Worm (Caenorhabditis elegans) whole organism, L2 larva: ENCODE results near the gene pkc-3.

Source experiments
- C34F6.9 ChIP-seq: fragments of 150-350 bp; optimal IDR thresholded peaks from 2 replicates; lab custom pipeline; 2014; ENCODE audit warnings: missing biosample characterization, missing genetic modification characterization
- F13H6.1 ChIP-seq: sonication (generic microtip); optimal IDR thresholded peaks from 2 replicates; lab custom pipeline; 2016; ENCODE audit warnings: missing genetic modification characterization, missing compliant biosample characterization
- R02D3.7 ChIP-seq: fragments of 150-350 bp; optimal IDR thresholded peaks from 2 replicates; lab custom pipeline; 2014; ENCODE audit warnings: missing biosample characterization, missing genetic modification characterization
- alr-1 ChIP-seq: fragments of 150-350 bp; optimal IDR thresholded peaks from 2 replicates; lab custom pipeline; 2014; ENCODE audit warnings: missing biosample characterization, missing genetic modification characterization
- aly-2 ChIP-seq: fragments of 150-350 bp; optimal IDR thresholded peaks from 2 replicates; lab custom pipeline; 2014; ENCODE audit warnings: missing biosample characterization, missing genetic modification characterization
- ama-1 ChIP-seq: fragments of 150-350 bp; optimal IDR thresholded peaks from 2 replicates; lab custom pipeline; 2018; ENCODE audit warnings: inconsistent platforms
- blmp-1 ChIP-seq: sonication (generic microtip); optimal IDR thresholded peaks from 2 replicates; lab custom pipeline; 2017; ENCODE audit warnings: missing genetic modification characterization, mild to moderate bottlenecking, missing compliant biosample characterization, antibody characterized with exemption, moderate library complexity; ENCODE audit not compliant: insufficient read depth
- ceh-16 ChIP-seq: fragments of 150-350 bp; optimal IDR thresholded peaks from 2 replicates; lab custom pipeline; 2014; ENCODE audit warnings: missing biosample characterization, missing genetic modification characterization
- ceh-82 ChIP-seq: fragments of 150-350 bp; optimal IDR thresholded peaks from 2 replicates; lab custom pipeline; 2014; ENCODE audit warnings: missing biosample characterization, missing genetic modification characterization
- crh-2 ChIP-seq: sonication (generic microtip); optimal IDR thresholded peaks from 2 replicates; lab custom pipeline; 2017; ENCODE audit warnings: missing biosample characterization, missing genetic modification characterization
- egl-27 ChIP-seq: sonication (generic microtip); optimal IDR thresholded peaks from 3 replicates; lab custom pipeline; 2017; ENCODE audit warnings: missing biosample characterization, missing genetic modification reagents, missing genetic modification characterization
- fos-1 ChIP-seq: fragments of 150-350 bp; optimal IDR thresholded peaks from 2 replicates; lab custom pipeline; 2014; ENCODE audit warnings: missing biosample characterization, missing genetic modification characterization
- gmeb-1 ChIP-seq: fragments of 150-350 bp; optimal IDR thresholded peaks from 2 replicates; lab custom pipeline; 2014; ENCODE audit warnings: missing biosample characterization, missing genetic modification characterization
- lin-11 ChIP-seq: fragments of 150-350 bp; sonication (generic microtip); optimal IDR thresholded peaks from 2 replicates; lab custom pipeline; 2014; ENCODE audit warnings: missing biosample characterization, missing genetic modification characterization, inconsistent platforms, mixed read lengths
- lin-13 ChIP-seq: fragments of 150-350 bp; optimal IDR thresholded peaks from 2 replicates; lab custom pipeline; 2014; ENCODE audit warnings: missing biosample characterization, missing genetic modification reagents, missing genetic modification characterization
- lsy-2 ChIP-seq, 2 experiments: fragments of 150-350 bp in 1 of 2; sonication (generic microtip) in 1 of 2; optimal IDR thresholded peaks; 2 replicates each; lab custom pipeline; 2014 to 2017; ENCODE audit warnings: missing biosample characterization in 2 of 2, missing genetic modification characterization in 2 of 2
- mbf-1 ChIP-seq: sonication (generic microtip); optimal IDR thresholded peaks from 2 replicates; lab custom pipeline; 2017; ENCODE audit warnings: missing biosample characterization, missing genetic modification characterization
- nhr-11 ChIP-seq: fragments of 150-350 bp; optimal IDR thresholded peaks from 2 replicates; lab custom pipeline; 2014; ENCODE audit warnings: missing biosample characterization, missing genetic modification characterization
- nhr-12 ChIP-seq: fragments of 150-350 bp; optimal IDR thresholded peaks from 2 replicates; lab custom pipeline; 2014; ENCODE audit warnings: missing biosample characterization, missing genetic modification characterization
- nhr-129 ChIP-seq: fragments of 150-350 bp; optimal IDR thresholded peaks from 2 replicates; lab custom pipeline; 2014; ENCODE audit warnings: missing biosample characterization, missing genetic modification characterization
- nhr-23 ChIP-seq: fragments of 150-350 bp; optimal IDR thresholded peaks from 2 replicates; lab custom pipeline; 2014; ENCODE audit warnings: missing biosample characterization, missing genetic modification reagents, missing genetic modification characterization
- nhr-25 ChIP-seq: fragments of 150-350 bp; sonication (generic microtip); optimal IDR thresholded peaks from 3 replicates; lab custom pipeline; 2014; ENCODE audit warnings: missing biosample characterization, missing genetic modification characterization
- nhr-6 ChIP-seq: fragments of 150-350 bp; optimal IDR thresholded peaks from 2 replicates; lab custom pipeline; 2014; ENCODE audit warnings: missing biosample characterization, missing genetic modification characterization
- nhr-77 ChIP-seq: fragments of 150-350 bp; optimal IDR thresholded peaks from 2 replicates; lab custom pipeline; 2014; ENCODE audit warnings: missing biosample characterization, missing genetic modification characterization
- sma-3 ChIP-seq: sonication (generic microtip); optimal IDR thresholded peaks from 2 replicates; lab custom pipeline; 2016; ENCODE audit warnings: missing genetic modification reagents, missing genetic modification characterization, missing compliant biosample characterization
- sma-9 ChIP-seq, 2 experiments: fragments of 150-350 bp in 1 of 2; sonication (generic microtip) in 1 of 2; optimal IDR thresholded peaks; 2 replicates each; lab custom pipeline; 2014 to 2016; ENCODE audit warnings: missing genetic modification characterization in 2 of 2, mild to moderate bottlenecking in 1 of 2, missing biosample characterization in 1 of 2, missing compliant biosample characterization in 1 of 2, missing genetic modification reagents in 1 of 2, moderate library complexity in 1 of 2
- snpc-4 ChIP-seq: fragments of 150-350 bp; optimal IDR thresholded peaks from 2 replicates; lab custom pipeline; 2014; ENCODE audit warnings: missing biosample characterization, missing genetic modification characterization
- unc-55 ChIP-seq: fragments of 150-350 bp; sonication (generic microtip); optimal IDR thresholded peaks from 3 replicates; lab custom pipeline; 2014; ENCODE audit warnings: missing biosample characterization, missing genetic modification reagents, missing genetic modification characterization
- unc-62 ChIP-seq: fragments of 150-350 bp; optimal IDR thresholded peaks from 2 replicates; lab custom pipeline; 2014; ENCODE audit warnings: missing biosample characterization, missing genetic modification reagents, missing genetic modification characterization
- ztf-11 ChIP-seq: sonication (generic microtip); optimal IDR thresholded peaks from 2 replicates; lab custom pipeline; 2017; ENCODE audit warnings: missing biosample characterization, missing genetic modification characterization
- ztf-4 ChIP-seq: fragments of 150-350 bp; optimal IDR thresholded peaks from 2 replicates; lab custom pipeline; 2014; ENCODE audit warnings: missing biosample characterization, missing genetic modification characterization

pkc-3 gene

DNA sequence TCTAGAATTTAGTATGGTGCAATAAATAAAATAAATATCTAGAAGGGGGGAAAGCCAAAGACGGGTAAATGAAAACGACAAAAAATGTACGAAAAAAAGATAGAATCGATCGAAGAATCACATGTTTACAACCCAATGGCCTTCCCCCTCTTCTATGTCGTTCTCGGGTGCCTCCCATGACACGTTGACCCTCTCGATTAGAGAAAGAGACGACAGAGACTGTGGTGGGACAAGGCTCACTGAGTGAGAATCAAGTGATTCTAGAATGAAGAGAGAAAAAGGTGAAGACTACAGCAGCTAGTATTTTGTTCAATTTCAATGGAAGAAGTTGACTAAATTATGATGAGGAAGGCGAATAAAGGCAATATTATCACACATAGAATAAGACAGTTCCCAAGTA lies 46.2 kb downstream of the pkc-3 start:
- TF ChIP-seq sma-9 (GFP tag; optimal IDR thresholded peaks at IDR 0.05; lab: Kevin White, UChicago) (peak; percentile 27), sma-9 (tag; optimal IDR thresholded peaks at IDR 0.05; lab: Kevin White, UChicago) (no peak), sma-3 (GFP tag; lab: Kevin White, UChicago) (no peak), C34F6.9 (tag; lab: Kevin White, UChicago) (peak; percentile 79), ama-1 (lab: Kevin White, UChicago) (peak; percentile 28), nhr-129 (tag; lab: Kevin White, UChicago) (peak; percentile 92), unc-55 (GFP tag; lab: Kevin White, UChicago) (no peak), crh-2 (tag; lab: Kevin White, UChicago) (peak; percentile 76), nhr-6 (tag; lab: Kevin White, UChicago) (no peak), nhr-25 (tag; lab: Kevin White, UChicago) (peak; percentile 69), aly-2 (no peak), F13H6.1 (tag; lab: Kevin White, UChicago) (peak; percentile 38), lsy-2 (tag; optimal IDR thresholded peaks at IDR 0.05; lab: Kevin White, UChicago) (peak in 1 of 2 experiments; percentile 71), fos-1 (tag; lab: Kevin White, UChicago) (peak; percentile 63), ceh-16 (tag; lab: Kevin White, UChicago) (no peak), alr-1 (tag; lab: Kevin White, UChicago) (no peak)

DNA sequence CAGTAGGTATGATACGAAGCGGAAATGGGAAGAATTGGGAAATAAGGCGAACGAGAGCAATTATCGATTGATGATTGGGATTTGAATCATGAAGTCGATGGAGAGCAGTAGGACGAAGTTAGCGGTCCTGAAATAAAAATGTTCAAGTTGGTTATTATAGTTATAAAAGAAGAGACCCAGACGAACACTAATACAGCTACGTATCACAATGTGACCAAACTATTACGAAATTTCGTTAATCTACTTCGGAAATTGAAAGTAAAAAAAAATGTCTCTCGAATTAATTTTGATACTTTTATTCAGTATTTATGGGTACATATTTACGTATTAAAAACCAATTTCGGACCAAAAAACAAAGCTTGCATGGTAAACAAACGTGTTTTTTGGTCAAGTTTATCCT lies 46.6 kb downstream of the pkc-3 start:
- TF ChIP-seq nhr-23, result no peak

DNA sequence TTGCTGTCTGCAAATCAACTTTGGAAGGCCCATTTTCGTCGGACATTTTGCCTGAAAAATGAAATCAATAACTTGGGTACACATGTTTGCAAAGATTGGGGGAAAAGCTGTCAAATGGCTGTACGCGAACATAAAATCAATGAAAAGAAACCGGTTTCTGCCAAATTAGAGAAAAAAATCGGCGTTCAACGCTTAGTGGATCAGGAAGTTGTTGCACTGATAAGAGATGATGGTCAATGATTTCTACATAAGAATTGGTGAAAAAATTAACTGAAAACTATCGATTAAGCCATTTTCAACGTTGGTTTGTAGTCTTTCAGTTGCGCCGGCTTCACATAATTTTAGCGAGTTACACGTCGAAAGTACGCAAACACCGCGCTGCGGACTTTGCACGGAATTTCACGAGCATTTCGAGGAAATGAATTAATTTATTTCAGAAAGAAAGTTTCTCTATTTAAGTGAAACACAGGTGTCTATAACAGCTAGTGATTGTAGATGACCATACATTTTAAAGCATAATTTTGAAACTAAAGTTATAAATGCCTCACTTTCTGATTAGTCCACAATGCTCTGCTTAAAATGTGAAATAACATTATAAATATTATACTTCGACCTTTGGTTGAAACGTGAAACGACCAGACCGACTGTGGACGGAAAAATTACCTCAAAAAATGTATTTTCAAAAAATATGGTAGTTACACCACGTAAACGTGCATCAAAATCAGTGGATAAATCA lies 49.9 kb downstream of the pkc-3 start, which contains the start of the genes F07F6.4 and F07F6.2:
Gene F07F6.4, minus strand, starts transcription at position 51 of the 736 bp plus-strand sequence.
Gene F07F6.2, plus strand, starts transcription at position 686 of the 736 bp plus-strand sequence.
- TF ChIP-seq nhr-129 (tag; lab: Kevin White, UChicago), result peak; percentile 8
- TF ChIP-seq C34F6.9 (tag; lab: Kevin White, UChicago), result peak; percentile 59
- TF ChIP-seq crh-2 (tag; lab: Kevin White, UChicago), result peak; percentile 88
- peak; percentile 5 for TF ChIP-seq lin-13 (GFP tag; lab: Kevin White, UChicago)
- peak in 1 of 2 experiments; percentile 58 for TF ChIP-seq lsy-2 (tag; optimal IDR thresholded peaks at IDR 0.05; lab: Kevin White, UChicago)
- TF ChIP-seq ztf-4 (tag; lab: Kevin White, UChicago), result no peak
- TF ChIP-seq, all 48 proteins: peak for 5

DNA sequence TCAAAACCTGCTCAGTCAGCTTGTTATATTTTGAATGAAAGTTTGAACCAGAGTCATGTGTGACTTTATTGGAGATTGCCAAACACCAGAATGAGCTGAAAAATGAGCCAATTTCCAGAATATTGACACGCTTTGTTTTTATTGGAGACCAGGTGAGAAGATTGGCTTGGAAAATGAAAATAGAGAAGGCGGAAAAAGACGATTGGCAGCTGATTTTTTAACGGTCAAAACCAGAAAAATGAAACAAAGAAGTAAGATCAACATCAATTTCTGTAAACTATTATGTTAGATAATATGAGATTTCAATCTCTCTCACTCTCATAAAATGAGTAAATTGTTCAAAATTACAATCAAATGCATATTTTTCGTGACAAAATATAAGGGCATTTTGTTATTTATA lies 53.2 kb downstream of the pkc-3 start, which contains the start of gene srx-114:
Gene srx-114, minus strand, starts transcription at position 101 of the 400 bp plus-strand sequence.
- TF ChIP-seq ama-1 (lab: Kevin White, UChicago), result no peak
- TF ChIP-seq sma-3 (GFP tag; lab: Kevin White, UChicago), result no peak
- TF ChIP-seq F13H6.1 (tag; lab: Kevin White, UChicago), result no peak
- no peak for TF ChIP-seq lin-11 (tag; lab: Kevin White, UChicago)
- no peak for TF ChIP-seq snpc-4
- TF ChIP-seq nhr-129 (tag; lab: Kevin White, UChicago), result no peak
- TF ChIP-seq nhr-77 (tag; lab: Kevin White, UChicago), result no peak
- TF ChIP-seq nhr-11 (tag; lab: Kevin White, UChicago), result no peak
- no peak for TF ChIP-seq ceh-82 (tag; lab: Kevin White, UChicago)
- no peak for TF ChIP-seq mbf-1
- no peak for TF ChIP-seq blmp-1 (tag; lab: Kevin White, UChicago)
- no peak for TF ChIP-seq egl-27 (tag; lab: Kevin White, UChicago)
- TF ChIP-seq sma-9 (GFP tag; optimal IDR thresholded peaks at IDR 0.05; lab: Kevin White, UChicago), result no peak
- no peak for TF ChIP-seq sma-9 (tag; optimal IDR thresholded peaks at IDR 0.05; lab: Kevin White, UChicago)
- no peak for TF ChIP-seq nhr-12 (tag; lab: Kevin White, UChicago)
- TF ChIP-seq R02D3.7 (tag; lab: Kevin White, UChicago), result no peak
- TF ChIP-seq ztf-11, result no peak
- no peak for TF ChIP-seq unc-62 (GFP tag; lab: Kevin White, UChicago)
- no peak for TF ChIP-seq aly-2
- no peak for TF ChIP-seq gmeb-1 (tag; lab: Kevin White, UChicago)
- no peak for TF ChIP-seq C34F6.9 (tag; lab: Kevin White, UChicago)
